Fruit fly (Drosophila melanogaster) whole organism, embryonic: ENCODE results near the gene goe.

Experiments used
- Bgb ChIP-seq: fragments of 200-800 bp; sonication (Bioruptor generic); IDR thresholded peaks from 2 replicates; pipeline ENCODE4 v1.3.6; 2022; ENCODE audit warnings: missing biosample characterization, missing genetic modification characterization; ENCODE audit not compliant: partially characterized antibody
- BtbVII ChIP-seq: fragments of 200-800 bp; sonication (Bioruptor generic); optimal IDR thresholded peaks from 3 replicates; lab custom pipeline; 2017; ENCODE audit warnings: missing biosample characterization, mild to moderate bottlenecking, missing genetic modification characterization
- CG10209 ChIP-seq: fragments of 200-800 bp; sonication (Bioruptor generic); optimal IDR thresholded peaks from 3 replicates; lab custom pipeline; 2017; ENCODE audit warnings: missing biosample characterization, mild to moderate bottlenecking, missing genetic modification characterization, missing genetic modification reagents
- CG10959 ChIP-seq: fragments of 200-800 bp; sonication (Bioruptor generic); IDR thresholded peaks from 2 replicates; pipeline ENCODE4 v1.3.6; 2022; ENCODE audit warnings: missing biosample characterization, missing genetic modification characterization
- CG11504 ChIP-seq: fragments of 200-800 bp; sonication (Bioruptor generic); optimal IDR thresholded peaks from 3 replicates; lab custom pipeline; 2019; ENCODE audit warnings: missing biosample characterization, mild to moderate bottlenecking, missing genetic modification characterization, moderate library complexity
- CG14050 ChIP-seq: fragments of 200-800 bp; sonication (Bioruptor generic); IDR thresholded peaks from 3 replicates; pipeline ENCODE4 v1.3.6; 2022; ENCODE audit warnings: missing biosample characterization, missing genetic modification characterization
- CG14441 ChIP-seq: fragments of 200-800 bp; sonication (Bioruptor generic); IDR thresholded peaks from 2 replicates; pipeline ENCODE4 v1.3.6; 2022; ENCODE audit warnings: missing biosample characterization, missing genetic modification characterization
- CG42726 ChIP-seq: fragments of 200-800 bp; sonication (Bioruptor generic); IDR thresholded peaks from 2 replicates; pipeline ENCODE4 v1.3.6; 2022; ENCODE audit warnings: missing biosample characterization, missing genetic modification characterization; ENCODE audit not compliant: partially characterized antibody
- CG4282 ChIP-seq: fragments of 200-800 bp; sonication (Bioruptor generic); optimal IDR thresholded peaks from 2 replicates; lab custom pipeline; 2016; ENCODE audit warnings: missing biosample characterization, missing genetic modification characterization
- CG4404 ChIP-seq: fragments of 200-800 bp; sonication (Bioruptor generic); IDR thresholded peaks from 2 replicates; pipeline ENCODE4 v1.3.6; 2022; ENCODE audit warnings: missing biosample characterization, missing genetic modification characterization
- CG4820 ChIP-seq: fragments of 200-800 bp; sonication (Bioruptor generic); optimal IDR thresholded peaks from 3 replicates; lab custom pipeline; 2016; ENCODE audit warnings: missing biosample characterization, missing genetic modification characterization
- CG6791 ChIP-seq: fragments of 200-800 bp; sonication (Bioruptor generic); IDR thresholded peaks from 3 replicates; pipeline ENCODE4 v1.3.6; 2022; ENCODE audit warnings: missing biosample characterization, missing genetic modification characterization; ENCODE audit not compliant: partially characterized antibody
- CG7556 ChIP-seq: fragments of 200-800 bp; sonication (Bioruptor generic); optimal IDR thresholded peaks from 2 replicates; lab custom pipeline; 2017; ENCODE audit warnings: missing biosample characterization, mild to moderate bottlenecking, missing genetic modification characterization
- Chrac-16 ChIP-seq: fragments of 200-800 bp; sonication (Bioruptor generic); optimal IDR thresholded peaks from 3 replicates; lab custom pipeline; 2016; ENCODE audit warnings: missing biosample characterization, missing genetic modification characterization
- D ChIP-seq, 2 experiments: fragments of 200-800 bp in 1 of 2; fragments of >200 bp in 1 of 2; sonication (Bioruptor generic) in 1 of 2; optimal IDR thresholded peaks; 2 replicates in 1 of 2; 3 replicates in 1 of 2; lab custom pipeline; 2017; ENCODE audit warnings: mild to moderate bottlenecking in 1 of 2, missing biosample characterization in 1 of 2, missing genetic modification characterization in 1 of 2, missing genetic modification reagents in 1 of 2
- Dad ChIP-seq: fragments of 200-800 bp; sonication (Bioruptor generic); optimal IDR thresholded peaks from 3 replicates; lab custom pipeline; 2016; ENCODE audit warnings: missing biosample characterization, missing genetic modification characterization
- Dek ChIP-seq: fragments of 200-800 bp; sonication (Bioruptor generic); optimal IDR thresholded peaks from 3 replicates; lab custom pipeline; 2019; ENCODE audit warnings: missing biosample characterization, mild to moderate bottlenecking, missing genetic modification characterization, moderate library complexity
- Doc3 ChIP-seq: fragments of 200-800 bp; sonication (Bioruptor generic); IDR thresholded peaks from 3 replicates; pipeline ENCODE4 v1.3.6; 2022; ENCODE audit warnings: missing biosample characterization, missing genetic modification characterization; ENCODE audit not compliant: partially characterized antibody
- ERR ChIP-seq: fragments of 200-800 bp; sonication (Bioruptor generic); optimal IDR thresholded peaks from 2 replicates; lab custom pipeline; 2016; ENCODE audit warnings: missing biosample characterization, missing genetic modification characterization
- HLH54F ChIP-seq: fragments of 200-800 bp; sonication (Bioruptor generic); optimal IDR thresholded peaks from 3 replicates; lab custom pipeline; 2016; ENCODE audit warnings: missing biosample characterization, missing genetic modification characterization
- HmgD ChIP-seq: fragments of 200-800 bp; sonication (Bioruptor generic); optimal IDR thresholded peaks from 3 replicates; lab custom pipeline; 2016; ENCODE audit warnings: missing biosample characterization, missing genetic modification characterization
- Hmr ChIP-seq: fragments of 200-800 bp; sonication (Bioruptor generic); optimal IDR thresholded peaks from 3 replicates; lab custom pipeline; 2017; ENCODE audit warnings: mild to moderate bottlenecking, missing biosample characterization, missing genetic modification reagents, missing genetic modification characterization
- Hmx ChIP-seq: fragments of 200-800 bp; sonication (Bioruptor generic); optimal IDR thresholded peaks from 2 replicates; lab custom pipeline; 2016; ENCODE audit warnings: missing biosample characterization, missing genetic modification characterization
- Hr39 ChIP-seq: fragments of >200 bp; optimal IDR thresholded peaks from 2 replicates; lab custom pipeline; 2017
- Hr78 ChIP-seq, 2 experiments: fragments of 200-800 bp in 1 of 2; fragments of >200 bp in 1 of 2; sonication (Bioruptor generic) in 1 of 2; optimal IDR thresholded peaks; 2 replicates each; lab custom pipeline; 2017 to 2019; ENCODE audit warnings: missing biosample characterization in 2 of 2, missing genetic modification characterization in 2 of 2, mild to moderate bottlenecking in 1 of 2, moderate library complexity in 1 of 2
- Lhr ChIP-seq: fragments of 200-800 bp; sonication (Bioruptor generic); optimal IDR thresholded peaks from 3 replicates; lab custom pipeline; 2017; ENCODE audit warnings: mild to moderate bottlenecking, missing biosample characterization, missing genetic modification reagents, missing genetic modification characterization
- MTF-1 ChIP-seq: fragments of 200-800 bp; sonication (Bioruptor generic); optimal IDR thresholded peaks from 2 replicates; lab custom pipeline; 2018; ENCODE audit warnings: missing biosample characterization, mild to moderate bottlenecking, missing genetic modification characterization, borderline replicate concordance
- NK7.1 ChIP-seq: fragments of 200-800 bp; sonication (Bioruptor generic); optimal IDR thresholded peaks from 3 replicates; lab custom pipeline; 2016; ENCODE audit warnings: missing biosample characterization, missing genetic modification characterization
- Nf-YC ChIP-seq: fragments of 200-800 bp; optimal IDR thresholded peaks from 3 replicates; lab custom pipeline; 2019; ENCODE audit warnings: missing biosample characterization, mild to moderate bottlenecking, missing genetic modification characterization, moderate library complexity
- Opbp ChIP-seq: fragments of 200-800 bp; sonication (Bioruptor generic); IDR thresholded peaks from 3 replicates; pipeline ENCODE4 v1.3.6; 2022; ENCODE audit warnings: missing biosample characterization, missing genetic modification characterization; ENCODE audit not compliant: partially characterized antibody
- Six4 ChIP-seq: fragments of 200-800 bp; sonication (Bioruptor generic); optimal IDR thresholded peaks from 2 replicates; lab custom pipeline; 2016; ENCODE audit warnings: missing biosample characterization, missing genetic modification characterization
- Sox100B ChIP-seq: fragments of 200-800 bp; sonication (Bioruptor generic); optimal IDR thresholded peaks from 3 replicates; lab custom pipeline; 2018; ENCODE audit warnings: missing biosample characterization, mild to moderate bottlenecking, missing genetic modification characterization
- al ChIP-seq: fragments of 200-800 bp; sonication (Bioruptor generic); IDR thresholded peaks from 2 replicates; pipeline ENCODE4 v1.3.6; 2022; ENCODE audit warnings: missing biosample characterization, missing genetic modification characterization
- chif ChIP-seq, 2 experiments: fragments of 200-800 bp; sonication (Bioruptor generic); optimal IDR thresholded peaks; 3 replicates each; lab custom pipeline; 2016; ENCODE audit warnings: missing biosample characterization in 2 of 2, missing genetic modification characterization in 2 of 2
- croc ChIP-seq: fragments of 200-800 bp; sonication (Bioruptor generic); conservative IDR thresholded peaks from 3 replicates; pipeline ENCODE4 v1.3.6; 2022; ENCODE audit warnings: missing biosample characterization, missing genetic modification characterization
- da ChIP-seq: fragments of 200-800 bp; sonication (Bioruptor generic); optimal IDR thresholded peaks from 2 replicates; lab custom pipeline; 2016; ENCODE audit warnings: missing biosample characterization, missing genetic modification characterization
- dati ChIP-seq: fragments of 200-800 bp; sonication (Bioruptor generic); IDR thresholded peaks from 2 replicates; pipeline ENCODE4 v1.3.6; 2022; ENCODE audit warnings: missing biosample characterization, missing genetic modification characterization
- disco-r ChIP-seq: fragments of 200-800 bp; sonication (Bioruptor generic); optimal IDR thresholded peaks from 2 replicates; lab custom pipeline; 2016; ENCODE audit warnings: missing biosample characterization, missing genetic modification characterization
- gce ChIP-seq: fragments of 200-800 bp; sonication (Bioruptor generic); IDR thresholded peaks from 3 replicates; pipeline ENCODE4 v1.3.6; 2022; ENCODE audit warnings: missing biosample characterization, missing genetic modification characterization
- gcm ChIP-seq: fragments of 200-800 bp; sonication (Bioruptor generic); optimal IDR thresholded peaks from 2 replicates; lab custom pipeline; 2019; ENCODE audit warnings: missing biosample characterization, mild to moderate bottlenecking, missing genetic modification characterization, moderate library complexity
- grau ChIP-seq: fragments of 200-800 bp; optimal IDR thresholded peaks from 3 replicates; lab custom pipeline; 2019; ENCODE audit warnings: missing biosample characterization, mild to moderate bottlenecking, missing genetic modification characterization, moderate library complexity
- lmd ChIP-seq: fragments of 200-800 bp; sonication (Bioruptor generic); IDR thresholded peaks from 2 replicates; pipeline ENCODE4 v1.3.6; 2022; ENCODE audit warnings: missing biosample characterization, missing genetic modification characterization
- mam ChIP-seq: fragments of 200-800 bp; sonication (Bioruptor generic); optimal IDR thresholded peaks from 3 replicates; lab custom pipeline; 2016; ENCODE audit warnings: missing biosample characterization, missing genetic modification characterization
- odd ChIP-seq: fragments of 200-800 bp; sonication (Bioruptor generic); optimal IDR thresholded peaks from 2 replicates; lab custom pipeline; 2017; ENCODE audit warnings: missing biosample characterization, mild to moderate bottlenecking, missing genetic modification characterization
- pho ChIP-seq: fragments of 200-800 bp; sonication (Bioruptor generic); optimal IDR thresholded peaks from 2 replicates; lab custom pipeline; 2016; ENCODE audit warnings: missing biosample characterization, missing genetic modification characterization
- sqz ChIP-seq: fragments of 200-800 bp; sonication (Bioruptor generic); optimal IDR thresholded peaks from 3 replicates; lab custom pipeline; 2018; ENCODE audit warnings: missing biosample characterization, mild to moderate bottlenecking, missing genetic modification characterization
- z ChIP-seq: fragments of 200-800 bp; sonication (Bioruptor generic); IDR thresholded peaks from 3 replicates; pipeline ENCODE4 v1.3.6; 2022; ENCODE audit warnings: missing biosample characterization, missing genetic modification characterization
- zen2 ChIP-seq: fragments of 200-800 bp; sonication (Bioruptor generic); IDR thresholded peaks from 3 replicates; pipeline ENCODE4 v1.3.6; 2022; ENCODE audit warnings: missing biosample characterization, missing genetic modification characterization; ENCODE audit not compliant: partially characterized antibody

The goe gene

DNA sequence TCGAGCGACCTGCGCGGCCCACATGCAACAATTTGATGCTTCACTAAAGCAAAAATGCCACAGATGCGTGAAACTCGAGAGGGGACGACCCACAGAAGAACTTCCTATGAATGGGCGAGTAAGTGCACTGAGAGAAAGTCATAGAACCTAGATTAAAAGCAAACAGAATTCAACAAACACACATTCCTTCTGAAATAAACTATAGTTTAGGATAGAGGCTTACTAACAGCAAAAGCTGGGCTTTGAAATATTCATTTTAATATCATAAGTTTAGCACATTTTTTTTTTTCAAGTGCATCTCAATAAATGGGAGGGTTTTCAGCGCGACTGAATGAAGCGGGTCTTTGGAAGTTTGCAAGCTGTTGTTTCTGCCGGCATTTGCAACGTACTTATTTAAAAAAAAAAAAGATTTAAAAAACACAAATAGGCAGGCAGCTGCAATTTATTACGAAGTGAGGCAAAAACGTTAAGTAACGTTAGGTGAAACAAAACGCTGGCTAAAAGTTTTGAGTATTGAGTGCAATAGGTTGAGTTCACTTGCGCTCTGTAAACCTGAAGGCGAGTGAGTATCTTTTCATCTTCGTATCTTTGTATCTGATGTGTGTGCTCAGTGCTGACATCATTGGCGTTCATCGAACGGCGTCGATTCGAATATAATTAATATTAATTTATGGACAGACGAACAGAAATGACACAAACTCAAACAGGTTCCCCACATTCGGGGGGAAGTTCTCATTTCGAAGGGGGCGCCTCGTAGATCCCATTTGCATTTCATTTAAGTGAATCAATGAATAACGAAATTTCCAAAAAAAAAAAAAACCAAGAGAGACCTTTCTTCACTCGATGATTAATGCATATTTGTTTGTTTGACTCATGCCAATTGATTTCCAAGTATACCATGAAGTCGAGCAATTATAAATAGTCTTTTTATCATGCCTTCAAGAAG lies 21.4 kb upstream of the goe start (continued):
- peak; percentile 27 for TF ChIP-seq CG10209 (GFP tag; lab: Kevin White, UChicago)
- TF ChIP-seq pho (GFP tag; lab: Kevin White, UChicago): no peak
- peak; percentile 7 for TF ChIP-seq NK7.1
- peak; percentile 65 for TF ChIP-seq lmd
- peak; percentile 71 for TF ChIP-seq CG11504
- peak; percentile 61 for TF ChIP-seq mam (GFP tag; lab: Kevin White, UChicago)
- TF ChIP-seq CG4820 (GFP tag; lab: Kevin White, UChicago): peak; percentile 70
- peak; percentile 52 for TF ChIP-seq CG14441
- no peak for TF ChIP-seq Bgb
- peak; percentile 76 for TF ChIP-seq CG4404
- no peak for TF ChIP-seq CG4282
- peak; percentile 17 for TF ChIP-seq CG7556 (GFP tag; lab: Kevin White, UChicago)
- no peak for TF ChIP-seq sqz (GFP tag; lab: Kevin White, UChicago)
- peak; percentile 66 for TF ChIP-seq croc (GFP tag; lab: Robert Waterston, UW)
- TF ChIP-seq CG6791 (GFP tag; lab: Robert Waterston, UW): no peak
- TF ChIP-seq odd (GFP tag; lab: Kevin White, UChicago): no peak
- TF ChIP-seq disco-r (GFP tag; lab: Kevin White, UChicago): no peak
- TF ChIP-seq al (GFP tag; lab: Robert Waterston, UW): no peak
- TF ChIP-seq chif (GFP tag; optimal IDR thresholded peaks at IDR 0.05; lab: Kevin White, UChicago): peak; percentile 30 to 55
- peak; percentile 28 for TF ChIP-seq Chrac-16 (GFP tag; lab: Kevin White, UChicago)
- no peak for TF ChIP-seq Lhr
- TF ChIP-seq ERR (GFP tag; lab: Kevin White, UChicago): peak; percentile 15
- peak; percentile 75 for TF ChIP-seq gcm (GFP tag; lab: Kevin White, UChicago)
- no peak for TF ChIP-seq zen2
- no peak for TF ChIP-seq HmgD
- TF ChIP-seq CG14050 (GFP tag; lab: Robert Waterston, UW): no peak
- peak in 1 of 2 experiments; percentile 29 for TF ChIP-seq Hr78 (GFP tag; optimal IDR thresholded peaks at IDR 0.05; lab: Kevin White, UChicago)
- no peak for TF ChIP-seq grau (tag; lab: Kevin White, UChicago)
- peak; percentile 78 for TF ChIP-seq CG10959
- TF ChIP-seq Six4 (GFP tag; lab: Kevin White, UChicago): peak; percentile 55
- TF ChIP-seq BtbVII (GFP tag; lab: Kevin White, UChicago): no peak
- TF ChIP-seq Dad (GFP tag; lab: Kevin White, UChicago): peak; percentile 61
- TF ChIP-seq Dek (tag; lab: Kevin White, UChicago): no peak
- no peak for TF ChIP-seq Hr39 (lab: Kevin White, UChicago)
- peak; percentile 12 for TF ChIP-seq Sox100B (GFP tag; lab: Kevin White, UChicago)
- TF ChIP-seq Hmx: no peak
- peak; percentile 43 for TF ChIP-seq MTF-1 (GFP tag; lab: Kevin White, UChicago)
- TF ChIP-seq Hmr (GFP tag; lab: Kevin White, UChicago): no peak
- TF ChIP-seq CG42726: no peak
- no peak for TF ChIP-seq Nf-YC (tag; lab: Kevin White, UChicago)
- TF ChIP-seq HLH54F (GFP tag; lab: Kevin White, UChicago): no peak
- TF ChIP-seq gce (GFP tag; lab: Robert Waterston, UW): peak; percentile 78
- peak; percentile 62; the same call in 1 of the 2 replicates for TF ChIP-seq dati (GFP tag; lab: Robert Waterston, UW)
- no peak for TF ChIP-seq da (GFP tag; lab: Kevin White, UChicago)
- TF ChIP-seq D (optimal IDR thresholded peaks at IDR 0.05; lab: Kevin White, UChicago): no peak
- TF ChIP-seq D (GFP tag; optimal IDR thresholded peaks at IDR 0.05; lab: Kevin White, UChicago): peak; percentile 70
- peak; percentile 7; the same call in 1 of the 3 replicates for TF ChIP-seq z
- no peak for TF ChIP-seq Doc3
- TF ChIP-seq Opbp: no peak
